Worm (Caenorhabditis elegans) whole organism, young adult: ENCODE results near the gene F47B8.10.

Source experiments
- B0019.2 ChIP-seq: fragments of 200-800 bp; sonication (Bioruptor generic); conservative IDR thresholded peaks from 2 replicates; pipeline ENCODE4 v1.3.6; 2022; ENCODE audit warnings: missing genetic modification reagents, missing genetic modification characterization, missing compliant biosample characterization
- B0336.3 ChIP-seq: fragments of 200-800 bp; sonication (Bioruptor generic); IDR thresholded peaks from 2 replicates; pipeline ENCODE4 v1.3.6; 2022; ENCODE audit warnings: missing genetic modification characterization, missing compliant biosample characterization
- D2030.7 ChIP-seq: fragments of 200-800 bp; sonication (Bioruptor generic); IDR thresholded peaks from 2 replicates; pipeline ENCODE4 v1.3.6; 2022; ENCODE audit warnings: missing genetic modification reagents, missing genetic modification characterization, missing compliant biosample characterization
- F22D6.2 ChIP-seq: sonication (generic microtip); optimal IDR thresholded peaks from 2 replicates; lab custom pipeline; 2016; ENCODE audit warnings: mild to moderate bottlenecking, missing genetic modification characterization, missing compliant biosample characterization
- F57A8.1 ChIP-seq: fragments of 200-800 bp; sonication (Bioruptor generic); optimal IDR thresholded peaks from 2 replicates; lab custom pipeline; 2018; ENCODE audit warnings: mild to moderate bottlenecking, missing genetic modification characterization, moderate library complexity, missing compliant biosample characterization
- F57C9.4 ChIP-seq: sonication (generic microtip); optimal IDR thresholded peaks from 2 replicates; lab custom pipeline; 2017; ENCODE audit warnings: mild to moderate bottlenecking, missing genetic modification characterization, missing compliant biosample characterization
- K11D2.4 ChIP-seq: fragments of 200-800 bp; sonication (Bioruptor generic); IDR thresholded peaks from 2 replicates; pipeline ENCODE4 v1.3.6; 2022; ENCODE audit warnings: missing genetic modification reagents, missing genetic modification characterization, missing compliant biosample characterization
- T26A5.8 ChIP-seq: sonication (generic microtip); optimal IDR thresholded peaks from 2 replicates; lab custom pipeline; 2016; ENCODE audit warnings: missing genetic modification characterization, missing compliant biosample characterization
- Y53F4B.3 ChIP-seq: fragments of 200-800 bp; sonication (Bioruptor generic); IDR thresholded peaks from 2 replicates; pipeline ENCODE4 v1.3.6; 2022; ENCODE audit warnings: missing genetic modification reagents, missing genetic modification characterization, missing compliant biosample characterization
- Y79H2A.3 ChIP-seq: fragments of 200-800 bp; sonication (Bioruptor generic); conservative IDR thresholded peaks from 2 replicates; pipeline ENCODE4 v1.3.6; 2022; ENCODE audit warnings: missing genetic modification reagents, missing genetic modification characterization, missing compliant biosample characterization
- ZK185.1 ChIP-seq: sonication (generic microtip); optimal IDR thresholded peaks from 2 replicates; lab custom pipeline; 2016; ENCODE audit warnings: mild to moderate bottlenecking, missing genetic modification characterization, missing compliant biosample characterization; ENCODE audit not compliant: poor library complexity, severe bottlenecking
- attf-3 ChIP-seq: fragments of 200-800 bp; sonication (Bioruptor generic); conservative IDR thresholded peaks from 2 replicates; pipeline ENCODE4 v1.3.6; 2022; ENCODE audit warnings: missing genetic modification reagents, missing genetic modification characterization, missing compliant biosample characterization
- attf-5 ChIP-seq: fragments of 200-800 bp; sonication (Bioruptor generic); optimal IDR thresholded peaks from 2 replicates; lab custom pipeline; 2018; ENCODE audit warnings: mild to moderate bottlenecking, missing genetic modification characterization, missing compliant biosample characterization
- cebp-1 ChIP-seq, 2 experiments: fragments of 200-800 bp in 1 of 2; sonication (Bioruptor generic) in 1 of 2; sonication (generic microtip) in 1 of 2; IDR thresholded peaks in 1 of 2; optimal IDR thresholded peaks in 1 of 2; 2 replicates each; pipeline versions ENCODE4 v1.3.6 to Lab custom; 2017 to 2022; ENCODE audit warnings: missing compliant biosample characterization in 2 of 2, missing genetic modification characterization in 2 of 2, mild to moderate bottlenecking in 1 of 2, missing genetic modification reagents in 1 of 2, moderate library complexity in 1 of 2
- ceh-100 ChIP-seq: fragments of 200-800 bp; sonication (Bioruptor generic); IDR thresholded peaks from 2 replicates; pipeline ENCODE4 v1.3.6; 2022; ENCODE audit warnings: missing genetic modification reagents, missing genetic modification characterization, missing compliant biosample characterization
- ceh-91 ChIP-seq: fragments of 200-800 bp; sonication (Bioruptor generic); IDR thresholded peaks from 2 replicates; pipeline ENCODE4 v1.3.6; 2022; ENCODE audit warnings: missing genetic modification reagents, missing genetic modification characterization, missing compliant biosample characterization
- dox-1 ChIP-seq: fragments of 200-800 bp; sonication (Bioruptor generic); IDR thresholded peaks from 2 replicates; pipeline ENCODE4 v1.3.6; 2022; ENCODE audit warnings: missing genetic modification reagents, missing genetic modification characterization, missing compliant biosample characterization
- dpl-1 ChIP-seq: fragments of 150-350 bp; optimal IDR thresholded peaks from 2 replicates; lab custom pipeline; 2014; ENCODE audit warnings: missing biosample characterization, missing genetic modification reagents, missing genetic modification characterization
- efl-1 ChIP-seq: fragments of 150-350 bp; optimal IDR thresholded peaks from 2 replicates; lab custom pipeline; 2014; ENCODE audit warnings: missing biosample characterization, missing genetic modification reagents, missing genetic modification characterization
- egl-18 ChIP-seq: fragments of 200-800 bp; sonication (Bioruptor generic); IDR thresholded peaks from 2 replicates; pipeline ENCODE4 v1.3.6; 2022; ENCODE audit warnings: missing genetic modification reagents, missing genetic modification characterization, missing compliant biosample characterization
- egl-44 ChIP-seq: fragments of 200-800 bp; sonication (Bioruptor generic); IDR thresholded peaks from 2 replicates; pipeline ENCODE4 v1.3.6; 2022; ENCODE audit warnings: missing genetic modification reagents, missing genetic modification characterization, missing compliant biosample characterization
- him-1 ChIP-seq: sonication (generic microtip); optimal IDR thresholded peaks from 2 replicates; lab custom pipeline; 2016; ENCODE audit warnings: missing genotype, missing genetic modification reagents, missing genetic modification characterization, missing compliant biosample characterization
- hmg-1.2 ChIP-seq: fragments of 200-800 bp; sonication (Bioruptor generic); IDR thresholded peaks from 2 replicates; pipeline ENCODE4 v1.3.6; 2022; ENCODE audit warnings: missing genetic modification reagents, missing genetic modification characterization, missing compliant biosample characterization
- hrde-1 ChIP-seq: sonication (generic microtip); optimal IDR thresholded peaks from 2 replicates; lab custom pipeline; 2016; ENCODE audit warnings: missing genetic modification characterization, mild to moderate bottlenecking, missing compliant biosample characterization, moderate library complexity, missing genotype, missing genetic modification reagents, borderline replicate concordance
- hsf-1 ChIP-seq: fragments of 200-800 bp; sonication (Bioruptor generic); IDR thresholded peaks from 2 replicates; pipeline ENCODE4 v1.3.6; 2022; ENCODE audit warnings: missing genetic modification reagents, missing genetic modification characterization, missing compliant biosample characterization
- lin-35 ChIP-seq, 3 experiments: fragments of 150-350 bp in 2 of 3; sonication (generic microtip) in 1 of 3; optimal IDR thresholded peaks; 2 replicates each; lab custom pipeline; 2014 to 2018; ENCODE audit warnings: missing biosample characterization in 3 of 3, missing genetic modification characterization in 3 of 3, missing genetic modification reagents in 3 of 3
- lin-40 ChIP-seq: sonication (generic microtip); optimal IDR thresholded peaks from 2 replicates; lab custom pipeline; 2016; ENCODE audit warnings: missing genetic modification characterization, mild to moderate bottlenecking, missing compliant biosample characterization, missing genotype, missing genetic modification reagents
- madf-6 ChIP-seq: fragments of 200-800 bp; sonication (Bioruptor generic); IDR thresholded peaks from 2 replicates; pipeline ENCODE4 v1.3.6; 2022; ENCODE audit warnings: missing genetic modification reagents, missing genetic modification characterization, missing compliant biosample characterization
- mel-28 ChIP-seq: sonication (generic microtip); optimal IDR thresholded peaks from 2 replicates; lab custom pipeline; 2016; ENCODE audit warnings: borderline replicate concordance, mild to moderate bottlenecking, missing genetic modification characterization, missing compliant biosample characterization
- mxl-1 ChIP-seq: sonication (generic microtip); optimal IDR thresholded peaks from 2 replicates; lab custom pipeline; 2016; ENCODE audit warnings: missing genetic modification characterization, missing compliant biosample characterization
- nfyb-1 ChIP-seq: fragments of 200-800 bp; sonication (Bioruptor generic); IDR thresholded peaks from 2 replicates; pipeline ENCODE4 v1.3.6; 2022; ENCODE audit warnings: missing genetic modification reagents, missing genetic modification characterization, missing compliant biosample characterization
- rcor-1 ChIP-seq: fragments of 200-800 bp; sonication (Bioruptor generic); IDR thresholded peaks from 2 replicates; pipeline ENCODE4 v1.3.6; 2022; ENCODE audit warnings: missing genetic modification reagents, missing genetic modification characterization, missing compliant biosample characterization
- repo-1 ChIP-seq: sonication (generic microtip); optimal IDR thresholded peaks from 2 replicates; lab custom pipeline; 2017; ENCODE audit warnings: mild to moderate bottlenecking, missing genetic modification characterization, missing compliant biosample characterization
- rpc-1 ChIP-seq, 2 experiments: fragments of 150-350 bp in 1 of 2; sonication (generic microtip) in 1 of 2; optimal IDR thresholded peaks; 2 replicates each; lab custom pipeline; 2014 to 2018; ENCODE audit warnings: missing biosample characterization in 1 of 2, missing genetic modification characterization in 1 of 2, missing genetic modification reagents in 1 of 2, missing genotype in 1 of 2
- sea-2 ChIP-seq: fragments of 200-800 bp; sonication (Bioruptor generic); IDR thresholded peaks from 2 replicates; pipeline ENCODE4 v1.3.6; 2022; ENCODE audit warnings: missing genetic modification characterization, missing compliant biosample characterization
- snpc-1.1 ChIP-seq: sonication (generic microtip); optimal IDR thresholded peaks from 2 replicates; lab custom pipeline; 2017; ENCODE audit warnings: missing genetic modification characterization, mild to moderate bottlenecking, missing compliant biosample characterization, antibody characterized with exemption, moderate library complexity, missing genotype, missing genetic modification reagents; ENCODE audit not compliant: insufficient read depth
- snpc-3.4 ChIP-seq: sonication (generic microtip); optimal IDR thresholded peaks from 2 replicates; lab custom pipeline; 2017; ENCODE audit warnings: missing genetic modification characterization, mild to moderate bottlenecking, missing compliant biosample characterization, antibody characterized with exemption, moderate library complexity, missing genotype, missing genetic modification reagents
- somi-1 ChIP-seq: fragments of 200-800 bp; sonication (Bioruptor generic); optimal IDR thresholded peaks from 2 replicates; lab custom pipeline; 2018; ENCODE audit warnings: mild to moderate bottlenecking, missing genetic modification characterization, missing compliant biosample characterization
- tbp1 ChIP-seq: fragments of 200-800 bp; sonication (Bioruptor generic); optimal IDR thresholded peaks from 2 replicates; lab custom pipeline; 2018; ENCODE audit warnings: mild to moderate bottlenecking, missing genetic modification characterization, missing compliant biosample characterization
- tbx-9 ChIP-seq: sonication (generic microtip); optimal IDR thresholded peaks from 2 replicates; lab custom pipeline; 2016; ENCODE audit warnings: borderline replicate concordance, missing genetic modification characterization, inconsistent platforms, missing compliant biosample characterization
- unc-130 ChIP-seq: sonication (generic microtip); optimal IDR thresholded peaks from 2 replicates; lab custom pipeline; 2016; ENCODE audit warnings: missing genetic modification reagents, missing genetic modification characterization, missing compliant biosample characterization
- xnd-1 ChIP-seq: sonication (generic microtip); optimal IDR thresholded peaks from 2 replicates; lab custom pipeline; 2016; ENCODE audit warnings: missing genotype, missing genetic modification reagents, missing genetic modification characterization, missing compliant biosample characterization
- ztf-18 ChIP-seq: sonication (generic microtip); optimal IDR thresholded peaks from 2 replicates; lab custom pipeline; 2016; ENCODE audit warnings: missing genotype, mild to moderate bottlenecking, missing genetic modification characterization, missing compliant biosample characterization
- ztf-25 ChIP-seq: fragments of 200-800 bp; sonication (Bioruptor generic); IDR thresholded peaks from 2 replicates; pipeline ENCODE4 v1.3.6; 2022; ENCODE audit warnings: missing genetic modification reagents, missing genetic modification characterization, missing compliant biosample characterization
- ztf-26 ChIP-seq: sonication (generic microtip); optimal IDR thresholded peaks from 2 replicates; lab custom pipeline; 2017; ENCODE audit warnings: missing genetic modification characterization, missing compliant biosample characterization
- ztf-6 ChIP-seq: fragments of 200-800 bp; sonication (Bioruptor generic); IDR thresholded peaks from 2 replicates; pipeline ENCODE4 v1.3.6; 2022; ENCODE audit warnings: missing genetic modification reagents, missing genetic modification characterization, missing compliant biosample characterization

The F47B8.10 gene

DNA sequence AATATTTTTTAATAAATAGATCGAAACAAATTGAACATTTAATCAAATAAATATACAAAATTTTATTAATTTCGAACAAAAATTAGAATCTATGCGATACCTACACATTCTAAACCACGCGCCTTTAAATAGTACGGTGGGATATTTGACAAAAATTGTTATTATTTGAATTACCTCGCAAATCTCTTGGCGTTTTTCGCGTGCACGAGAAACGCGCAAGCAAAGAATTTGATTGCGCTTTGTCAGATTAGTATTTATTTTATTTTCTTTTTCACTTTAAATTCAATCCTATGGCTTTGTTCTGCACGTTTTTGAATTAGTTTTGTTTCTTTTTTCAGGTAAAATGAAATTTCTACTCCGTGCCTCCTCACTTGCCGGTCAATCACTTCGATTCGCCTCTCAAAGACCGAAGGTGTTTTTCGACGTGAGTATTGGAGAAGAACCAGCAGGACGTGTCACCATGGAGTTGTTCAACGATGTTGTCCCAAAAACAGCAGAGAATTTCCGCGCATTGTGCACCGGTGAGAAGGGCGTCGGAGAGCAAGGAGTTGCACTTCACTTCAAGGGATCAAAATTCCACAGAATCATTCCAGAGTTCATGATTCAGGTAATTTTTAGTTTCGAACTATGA, 14.1 kb downstream of the F47B8.10 start, which contains the start of gene cyn-1:
Gene cyn-1, plus strand, starts transcription at position 339 of the 631 bp plus-strand sequence.
- TF ChIP-seq madf-6 (GFP tag; lab: Robert Waterston, UW) (peak; percentile 66), egl-18 (GFP tag; lab: Robert Waterston, UW) (no peak), tbp1 (GFP tag; lab: Kevin White, UChicago) (peak; percentile 66), him-1 (tag; lab: Kevin White, UChicago) (peak; percentile 59), mxl-1 (no peak), hsf-1 (0 out of 2 replicates have a peak, but pooled peaks have one; percentile 9), rcor-1 (GFP tag; lab: Robert Waterston, UW) (peak; percentile 53), somi-1 (GFP tag; lab: Kevin White, UChicago) (no peak), ceh-100 (GFP tag; lab: Robert Waterston, UW) (peak; percentile 75), unc-130 (peak; percentile 19), snpc-1.1 (tag; lab: Kevin White, UChicago) (peak; percentile 43), B0336.3 (peak; percentile 82), ceh-91 (0 out of 2 replicates have a peak, but pooled peaks have one; percentile 11), lin-35 (GFP tag; optimal IDR thresholded peaks at IDR 0.05; lab: Kevin White, UChicago) (peak; percentile 61 to 96 (median 74)), F22D6.2 (peak; percentile 15), nfyb-1 (GFP tag; lab: Robert Waterston, UW) (peak; percentile 70), dox-1 (GFP tag; lab: Robert Waterston, UW) (peak; percentile 67), dpl-1 (GFP tag; lab: Kevin White, UChicago) (peak; percentile 75), ztf-25 (GFP tag; lab: Robert Waterston, UW) (no peak), hmg-1.2 (GFP tag; lab: Robert Waterston, UW) (peak; percentile 53), K11D2.4 (GFP tag; lab: Robert Waterston, UW) (peak; percentile 25; the same call in 1 of the 2 replicates), attf-3 (GFP tag; lab: Robert Waterston, UW) (peak; percentile 58; the same call in 1 of the 2 replicates), efl-1 (peak; percentile 81), attf-5 (GFP tag; lab: Kevin White, UChicago) (peak; percentile 32), xnd-1 (tag; lab: Kevin White, UChicago) (peak; percentile 45), F57A8.1 (GFP tag; lab: Kevin White, UChicago) (no peak), repo-1 (tag; lab: Kevin White, UChicago) (no peak), cebp-1 (GFP tag; IDR thresholded peaks at IDR 0.05; lab: Robert Waterston, UW) (no peak), cebp-1 (tag; optimal IDR thresholded peaks at IDR 0.05; lab: Kevin White, UChicago) (peak; percentile 72), B0019.2 (no peak), snpc-3.4 (tag; lab: Kevin White, UChicago) (peak; percentile 71), tbx-9 (no peak), F57C9.4 (tag; lab: Kevin White, UChicago) (no peak), hrde-1 (peak; percentile 55), ztf-6 (no peak), ZK185.1 (tag; lab: Kevin White, UChicago) (peak; percentile 67), sea-2 (GFP tag; lab: Robert Waterston, UW) (no peak), rpc-1 (optimal IDR thresholded peaks at IDR 0.05; lab: Kevin White, UChicago) (no peak), rpc-1 (tag; optimal IDR thresholded peaks at IDR 0.05; lab: Kevin White, UChicago) (no peak), egl-44 (GFP tag; lab: Robert Waterston, UW) (no peak), mel-28 (no peak), D2030.7 (GFP tag; lab: Robert Waterston, UW) (peak; percentile 54; the same call in 1 of the 2 replicates), Y79H2A.3 (GFP tag; lab: Robert Waterston, UW) (0 out of 2 replicates have a peak, but pooled peaks have one; percentile 23), ztf-18 (peak; percentile 96), T26A5.8 (tag; lab: Kevin White, UChicago) (no peak), Y53F4B.3 (GFP tag; lab: Robert Waterston, UW) (no peak), lin-40 (peak; percentile 81), ztf-26 (peak; percentile 42)
